Fruit fly (Drosophila melanogaster) whole organism, embryonic: ENCODE measurements around the gene mnd.

Experiments
- Blimp-1 ChIP-seq: fragments of 200-800 bp; sonication (Bioruptor generic); optimal IDR thresholded peaks from 3 replicates; lab custom pipeline; 2018; ENCODE audit warnings: missing biosample characterization, missing genetic modification characterization, mild to moderate bottlenecking, moderate library complexity, missing genetic modification reagents
- CG10321 ChIP-seq: fragments of 200-800 bp; sonication (Bioruptor generic); IDR thresholded peaks from 2 replicates; pipeline ENCODE4 v1.3.6; 2022; ENCODE audit warnings: missing biosample characterization, missing genetic modification characterization
- CG10431 ChIP-seq: fragments of 200-800 bp; sonication (Bioruptor generic); optimal IDR thresholded peaks from 3 replicates; lab custom pipeline; 2018; ENCODE audit warnings: missing biosample characterization, mild to moderate bottlenecking, missing genetic modification characterization
- CG10979 ChIP-seq: fragments of 200-800 bp; sonication (Bioruptor generic); optimal IDR thresholded peaks from 2 replicates; lab custom pipeline; 2018; ENCODE audit warnings: missing biosample characterization, mild to moderate bottlenecking, missing genetic modification characterization, moderate library complexity
- CG11560 ChIP-seq: fragments of 200-800 bp; sonication (Bioruptor generic); IDR thresholded peaks from 3 replicates; pipeline ENCODE4 v1.3.6; 2022; ENCODE audit warnings: missing biosample characterization, missing genetic modification characterization
- CG11696 ChIP-seq: fragments of 200-800 bp; sonication (Bioruptor generic); IDR thresholded peaks from 2 replicates; pipeline ENCODE4 v1.3.6; 2022; ENCODE audit warnings: missing biosample characterization, missing genetic modification characterization
- CG12071 ChIP-seq: fragments of 200-800 bp; sonication (Bioruptor generic); optimal IDR thresholded peaks from 3 replicates; lab custom pipeline; 2018; ENCODE audit warnings: missing biosample characterization, mild to moderate bottlenecking, missing genetic modification characterization
- CG12299 ChIP-seq: fragments of 200-800 bp; sonication (Bioruptor generic); optimal IDR thresholded peaks from 2 replicates; lab custom pipeline; 2018; ENCODE audit warnings: missing biosample characterization, mild to moderate bottlenecking, missing genetic modification characterization
- CG14860 ChIP-seq: fragments of 200-800 bp; sonication (Bioruptor generic); IDR thresholded peaks from 3 replicates; pipeline ENCODE4 v1.3.6; 2022; ENCODE audit warnings: missing biosample characterization, missing genetic modification characterization; ENCODE audit not compliant: partially characterized antibody
- CG15601 ChIP-seq: fragments of 200-800 bp; sonication (Bioruptor generic); optimal IDR thresholded peaks from 3 replicates; lab custom pipeline; 2019; ENCODE audit warnings: missing biosample characterization, mild to moderate bottlenecking, missing genetic modification characterization, moderate library complexity
- CG18262 ChIP-seq: fragments of 200-800 bp; optimal IDR thresholded peaks from 3 replicates; lab custom pipeline; 2019; ENCODE audit warnings: missing biosample characterization, mild to moderate bottlenecking, missing genetic modification characterization, moderate library complexity
- CG2120 ChIP-seq: fragments of 200-800 bp; sonication (Bioruptor generic); optimal IDR thresholded peaks from 3 replicates; lab custom pipeline; 2016; ENCODE audit warnings: missing biosample characterization, missing genetic modification characterization
- CG2199 ChIP-seq: fragments of 200-800 bp; sonication (Bioruptor generic); IDR thresholded peaks from 3 replicates; pipeline ENCODE4 v1.3.6; 2022; ENCODE audit warnings: missing biosample characterization, missing genetic modification characterization
- CG2712 ChIP-seq: fragments of 200-800 bp; optimal IDR thresholded peaks from 3 replicates; lab custom pipeline; 2019; ENCODE audit warnings: missing biosample characterization, mild to moderate bottlenecking, missing genetic modification characterization, moderate library complexity
- CG3163 ChIP-seq: fragments of 200-800 bp; sonication (Bioruptor generic); optimal IDR thresholded peaks from 3 replicates; lab custom pipeline; 2016; ENCODE audit warnings: missing biosample characterization, missing genetic modification characterization
- CG34422 ChIP-seq: fragments of 200-800 bp; sonication (Bioruptor generic); IDR thresholded peaks from 3 replicates; pipeline ENCODE4 v1.3.6; 2022; ENCODE audit warnings: missing biosample characterization, missing genetic modification characterization
- CG4424 ChIP-seq: fragments of 200-800 bp; sonication (Bioruptor generic); optimal IDR thresholded peaks from 3 replicates; lab custom pipeline; 2016; ENCODE audit warnings: missing biosample characterization, missing genetic modification characterization
- CG7928 ChIP-seq: fragments of 200-800 bp; sonication (Bioruptor generic); optimal IDR thresholded peaks from 2 replicates; lab custom pipeline; 2017; ENCODE audit warnings: missing biosample characterization, mild to moderate bottlenecking, missing genetic modification characterization
- CG8281 ChIP-seq: fragments of 200-800 bp; sonication (Bioruptor generic); optimal IDR thresholded peaks from 2 replicates; lab custom pipeline; 2018; ENCODE audit warnings: missing biosample characterization, mild to moderate bottlenecking, missing genetic modification characterization, moderate library complexity
- Chrac-16 ChIP-seq: fragments of 200-800 bp; sonication (Bioruptor generic); optimal IDR thresholded peaks from 3 replicates; lab custom pipeline; 2016; ENCODE audit warnings: missing biosample characterization, missing genetic modification characterization
- D19A ChIP-seq: fragments of 200-800 bp; optimal IDR thresholded peaks from 3 replicates; lab custom pipeline; 2019; ENCODE audit warnings: missing biosample characterization, mild to moderate bottlenecking, missing genetic modification characterization, moderate library complexity
- Dad ChIP-seq: fragments of 200-800 bp; sonication (Bioruptor generic); optimal IDR thresholded peaks from 3 replicates; lab custom pipeline; 2016; ENCODE audit warnings: missing biosample characterization, missing genetic modification characterization
- Doc2 ChIP-seq: fragments of 200-800 bp; sonication (Bioruptor generic); IDR thresholded peaks from 2 replicates; pipeline ENCODE4 v1.3.6; 2022; ENCODE audit warnings: missing biosample characterization, missing genetic modification characterization
- Drgx ChIP-seq: fragments of 200-800 bp; sonication (Bioruptor generic); IDR thresholded peaks from 2 replicates; pipeline ENCODE4 v1.3.6; 2022; ENCODE audit warnings: missing biosample characterization, missing genetic modification characterization
- Hr78 ChIP-seq, 2 experiments: fragments of 200-800 bp in 1 of 2; fragments of >200 bp in 1 of 2; sonication (Bioruptor generic) in 1 of 2; optimal IDR thresholded peaks; 2 replicates each; lab custom pipeline; 2017 to 2019; ENCODE audit warnings: missing biosample characterization in 2 of 2, missing genetic modification characterization in 2 of 2, mild to moderate bottlenecking in 1 of 2, moderate library complexity in 1 of 2
- Lpt ChIP-seq: fragments of >200 bp; optimal IDR thresholded peaks from 2 replicates; lab custom pipeline; 2018; ENCODE audit warnings: missing biosample characterization, missing genetic modification characterization
- MBD-R2 ChIP-seq: fragments of 200-800 bp; sonication (Bioruptor generic); IDR thresholded peaks from 2 replicates; pipeline ENCODE4 v1.3.6; 2022; ENCODE audit warnings: missing biosample characterization, missing genetic modification characterization
- Med ChIP-seq: fragments of 200-800 bp; sonication (Bioruptor generic); peaks from one replicate; lab custom pipeline; 2016; ENCODE audit warnings: missing biosample characterization, missing genetic modification characterization, mild to moderate bottlenecking, inconsistent platforms, moderate library complexity
- Rfx ChIP-seq: fragments of 200-800 bp; sonication (Bioruptor generic); IDR thresholded peaks from 2 replicates; pipeline ENCODE4 v1.3.6; 2022; ENCODE audit warnings: missing biosample characterization, missing genetic modification characterization
- Trl ChIP-seq, 3 experiments: fragments of >200 bp in 2 of 3; fragments of 200-800 bp in 1 of 3; sonication (Bioruptor generic) in 1 of 3; optimal IDR thresholded peaks; 2 replicates in 1 of 3; 3 replicates in 2 of 3; lab custom pipeline; 2016 to 2017; ENCODE audit warnings: missing biosample characterization in 1 of 3, missing genetic modification characterization in 1 of 3
- Xrp1 ChIP-seq: fragments of 200-800 bp; sonication (Bioruptor generic); IDR thresholded peaks from 2 replicates; pipeline ENCODE4 v1.3.6; 2022; ENCODE audit warnings: missing biosample characterization, missing genetic modification characterization
- bigmax ChIP-seq: fragments of 200-800 bp; sonication (Bioruptor generic); optimal IDR thresholded peaks from 2 replicates; lab custom pipeline; 2018; ENCODE audit warnings: missing biosample characterization, mild to moderate bottlenecking, missing genetic modification characterization
- bsh ChIP-seq, 2 experiments: fragments of 200-800 bp; sonication (Bioruptor generic); optimal IDR thresholded peaks; 2 replicates each; lab custom pipeline; 2017 to 2018; ENCODE audit warnings: mild to moderate bottlenecking in 2 of 2, missing biosample characterization in 2 of 2, missing genetic modification characterization in 2 of 2, moderate library complexity in 1 of 2
- cg ChIP-seq: fragments of 200-800 bp; sonication (Bioruptor generic); optimal IDR thresholded peaks from 3 replicates; lab custom pipeline; 2019; ENCODE audit warnings: missing biosample characterization, mild to moderate bottlenecking, missing genetic modification characterization, moderate library complexity
- chinmo ChIP-seq: fragments of 200-800 bp; sonication (Bioruptor generic); IDR thresholded peaks from 4 replicates; pipeline ENCODE4 v1.3.6; 2022; ENCODE audit warnings: missing biosample characterization, missing genetic modification characterization; ENCODE audit not compliant: partially characterized antibody
- da ChIP-seq: fragments of 200-800 bp; sonication (Bioruptor generic); optimal IDR thresholded peaks from 2 replicates; lab custom pipeline; 2016; ENCODE audit warnings: missing biosample characterization, missing genetic modification characterization
- dmrt11E ChIP-seq: fragments of 200-800 bp; sonication (Bioruptor generic); optimal IDR thresholded peaks from 3 replicates; lab custom pipeline; 2018; ENCODE audit warnings: missing biosample characterization, mild to moderate bottlenecking, missing genetic modification characterization, moderate library complexity
- fu2 ChIP-seq: fragments of 200-800 bp; sonication (Bioruptor generic); optimal IDR thresholded peaks from 2 replicates; lab custom pipeline; 2016; ENCODE audit warnings: missing biosample characterization, missing genetic modification characterization
- gcm2 ChIP-seq: fragments of 200-800 bp; sonication (Bioruptor generic); optimal IDR thresholded peaks from 2 replicates; lab custom pipeline; 2016; ENCODE audit warnings: missing biosample characterization, missing genetic modification characterization
- kah ChIP-seq: fragments of 200-800 bp; sonication (Bioruptor generic); optimal IDR thresholded peaks from 2 replicates; lab custom pipeline; 2018; ENCODE audit warnings: missing biosample characterization, mild to moderate bottlenecking, missing genetic modification characterization
- lola ChIP-seq, 3 experiments: fragments of >200 bp in 2 of 3; fragments of 200-800 bp in 1 of 3; sonication (Bioruptor generic) in 1 of 3; optimal IDR thresholded peaks; 2 replicates each; lab custom pipeline; 2017 to 2019; ENCODE audit warnings: missing biosample characterization in 3 of 3, missing genetic modification characterization in 3 of 3, mild to moderate bottlenecking in 1 of 3, moderate library complexity in 1 of 3
- nom ChIP-seq: fragments of 200-800 bp; sonication (Bioruptor generic); optimal IDR thresholded peaks from 2 replicates; lab custom pipeline; 2017; ENCODE audit warnings: missing biosample characterization, missing genetic modification characterization, mild to moderate bottlenecking, moderate library complexity, missing genetic modification reagents
- pho ChIP-seq: fragments of 200-800 bp; sonication (Bioruptor generic); optimal IDR thresholded peaks from 2 replicates; lab custom pipeline; 2016; ENCODE audit warnings: missing biosample characterization, missing genetic modification characterization
- schlank ChIP-seq: fragments of 200-800 bp; sonication (Bioruptor generic); optimal IDR thresholded peaks from 2 replicates; lab custom pipeline; 2018; ENCODE audit warnings: missing biosample characterization, mild to moderate bottlenecking, missing genetic modification characterization
- sens ChIP-seq: fragments of 200-800 bp; sonication (Bioruptor generic); peaks from one replicate; lab custom pipeline; 2016; ENCODE audit warnings: missing biosample characterization, missing genetic modification characterization
- tna ChIP-seq: fragments of 200-800 bp; sonication (Bioruptor generic); IDR thresholded peaks from 2 replicates; pipeline ENCODE4 v1.3.6; 2022; ENCODE audit warnings: missing biosample characterization, missing genetic modification characterization; ENCODE audit not compliant: partially characterized antibody
- trh ChIP-seq: fragments of 200-800 bp; sonication (Bioruptor generic); optimal IDR thresholded peaks from 2 replicates; lab custom pipeline; 2016; ENCODE audit warnings: missing biosample characterization, missing genetic modification characterization
- zfh2 ChIP-seq: fragments of 200-800 bp; sonication (Bioruptor generic); optimal IDR thresholded peaks from 2 replicates; lab custom pipeline; 2016; ENCODE audit warnings: missing biosample characterization, missing genetic modification characterization

mnd gene

DNA sequence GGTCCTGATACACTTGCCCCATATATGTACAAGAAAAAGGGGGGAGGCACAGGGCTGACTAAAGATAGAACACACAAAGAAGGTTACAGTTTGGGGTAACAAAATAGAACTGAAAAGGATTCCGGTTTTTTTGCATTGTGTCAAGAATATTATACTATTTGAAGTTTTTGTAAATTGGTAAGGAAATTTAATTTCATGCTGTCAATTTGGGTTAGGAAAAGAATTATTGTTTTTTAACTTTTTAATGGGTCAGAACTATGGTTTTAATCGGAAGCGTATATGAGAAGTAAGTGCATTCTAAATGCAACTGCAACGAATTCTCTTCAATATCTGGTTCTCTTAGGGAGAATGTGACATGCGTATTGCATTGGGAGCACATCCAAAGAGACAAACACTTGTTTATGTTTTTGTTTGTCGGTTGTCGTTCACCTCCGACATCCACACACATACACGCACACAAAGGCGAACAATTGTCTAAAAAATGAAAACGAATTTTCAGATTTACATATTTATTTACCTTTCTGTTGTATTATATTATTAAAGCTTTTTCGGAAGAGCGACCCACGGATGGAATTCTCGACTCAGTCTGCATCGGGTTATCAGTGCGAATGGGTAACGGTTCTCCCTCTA lies at the start of gene mnd:
TSS of gene mnd (plus strand) at position 580 of the 630 bp plus-strand sequence.
- TF ChIP-seq CG2199 (0 out of 3 replicates have a peak, but pooled peaks have one; percentile 24), schlank (tag; lab: Kevin White, UChicago) (no peak), nom (GFP tag; lab: Kevin White, UChicago) (peak; percentile 25), Hr78 (GFP tag; optimal IDR thresholded peaks at IDR 0.05; lab: Kevin White, UChicago) (peak in 1 of 2 experiments; percentile 14), bsh (GFP tag; optimal IDR thresholded peaks at IDR 0.05; lab: Kevin White, UChicago) (peak; percentile 42 to 60), CG8281 (tag; lab: Kevin White, UChicago) (no peak), CG10979 (tag; lab: Kevin White, UChicago) (peak; percentile 14), D19A (tag; lab: Kevin White, UChicago) (peak; percentile 29), CG34422 (GFP tag; lab: Robert Waterston, UW) (no peak), Med (peak; percentile 27), CG2712 (tag; lab: Kevin White, UChicago) (peak; percentile 13), CG18262 (tag; lab: Kevin White, UChicago) (peak; percentile 25), Trl (optimal IDR thresholded peaks at IDR 0.05; lab: Kevin White, UChicago) (peak in 1 of 2 experiments; percentile 24), Trl (GFP tag; optimal IDR thresholded peaks at IDR 0.05; lab: Kevin White, UChicago) (no peak), Drgx (GFP tag; lab: Robert Waterston, UW) (peak; percentile 92), Doc2 (no peak), zfh2 (GFP tag; lab: Kevin White, UChicago) (no peak), lola (GFP tag; optimal IDR thresholded peaks at IDR 0.05; lab: Kevin White, UChicago) (peak in 1 of 3 experiments; percentile 3), Xrp1 (GFP tag; lab: Robert Waterston, UW) (peak; percentile 7; the same call in 1 of the 2 replicates), CG10431 (GFP tag; lab: Kevin White, UChicago) (no peak), kah (GFP tag; lab: Kevin White, UChicago) (peak; percentile 25), dmrt11E (tag; lab: Kevin White, UChicago) (peak; percentile 13), Dad (GFP tag; lab: Kevin White, UChicago) (no peak), CG3163 (peak; percentile 19), CG11696 (GFP tag; lab: Robert Waterston, UW) (peak; percentile 46; the same call in 1 of the 2 replicates), CG12299 (tag; lab: Kevin White, UChicago) (no peak), sens (GFP tag; lab: Kevin White, UChicago) (peak; percentile 56), CG10321 (GFP tag; lab: Robert Waterston, UW) (no peak), cg (GFP tag; lab: Kevin White, UChicago) (peak; percentile 16)
- TF ChIP-seq, all 482 proteins: peak for 19

DNA sequence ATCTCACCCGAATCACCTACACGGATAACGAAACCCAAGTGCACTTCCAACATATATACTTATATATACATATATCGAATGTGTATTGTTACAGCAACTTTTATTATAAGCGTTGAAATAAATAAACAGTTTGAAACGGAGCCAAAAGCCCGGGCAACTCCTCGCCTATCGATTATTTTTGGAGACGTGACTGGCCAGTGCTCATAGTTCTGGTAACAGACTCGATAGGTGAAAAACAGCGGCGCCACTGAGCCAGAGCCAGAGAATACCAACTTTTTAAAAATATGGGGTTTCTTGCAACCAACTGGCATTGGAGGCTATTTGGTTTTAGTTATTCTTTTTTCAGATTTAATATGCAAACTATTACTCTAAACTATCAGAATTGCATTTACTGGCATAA lies 42.1 kb upstream of the mnd start:
- TF ChIP-seq CG14860 (GFP tag; lab: Robert Waterston, UW) (no peak), da (GFP tag; lab: Kevin White, UChicago) (no peak), tna (GFP tag; lab: Robert Waterston, UW) (no peak), Lpt (no peak), CG2120 (no peak), bigmax (no peak), Blimp-1 (GFP tag; lab: Kevin White, UChicago) (no peak), Chrac-16 (GFP tag; lab: Kevin White, UChicago) (no peak), MBD-R2 (GFP tag; lab: Robert Waterston, UW) (no peak), trh (GFP tag; lab: Kevin White, UChicago) (no peak), CG11560 (tag; lab: Robert Waterston, UW) (no peak), fu2 (GFP tag; lab: Kevin White, UChicago) (no peak), CG15601 (no peak), chinmo (GFP tag; lab: Robert Waterston, UW) (no peak), CG4424 (GFP tag; lab: Kevin White, UChicago) (no peak), CG7928 (no peak), gcm2 (GFP tag; lab: Kevin White, UChicago) (no peak), pho (GFP tag; lab: Kevin White, UChicago) (no peak), CG12071 (GFP tag; lab: Kevin White, UChicago) (no peak), CG2199 (0 out of 3 replicates have a peak, but pooled peaks have one; percentile 18), Rfx (no peak)
